Fruit fly (Drosophila melanogaster) S2 (cell line): Measurements from ENCODE around the gene CG3040.

Source experiments
- CG8478 ChIP-seq: fragments of >200 bp; optimal IDR thresholded peaks from 2 replicates; lab custom pipeline; 2018
- CTCF ChIP-seq, 2 experiments: fragments of >200 bp; optimal IDR thresholded peaks; 2 replicates each; lab custom pipeline; 2018

The CG3040 gene

dm6 chrX:6973340-6973739 lies at the start of gene CG3040:
Gene CG3040, minus strand, starts transcription at chrX:6973393.
- no peak for TF ChIP-seq CG8478
- TF ChIP-seq CTCF (optimal IDR thresholded peaks at IDR 0.05; lab: Kevin White, UChicago): peak in 1 of 2 experiments; percentile 37

- TF ChIP-seq CG8478 (no peak), CTCF (optimal IDR thresholded peaks at IDR 0.05; lab: Kevin White, UChicago) (peak; percentile 93 to 94)
Measured at dm6 chrX:7014931-7015428, 41.8 kb upstream of the CG3040 start.

- TF ChIP-seq CG8478 (no peak), CTCF (optimal IDR thresholded peaks at IDR 0.05; lab: Kevin White, UChicago) (no peak)
Measured at dm6 chrX:7013320-7014214, 40.4 kb upstream of the CG3040 start, which contains the start of the genes CG3032 and CG4593. Gene CG3032, minus strand, starts transcription at chrX:7013881. Gene CG4593, plus strand, starts transcription at chrX:7013887.

dm6 chrX:7011063-7011743 lies 38.0 kb upstream of the CG3040 start, which contains the start of the genes cm, sloth1 and sloth2:
Gene cm, minus strand, starts transcription at chrX:7011145.
Gene sloth1, plus strand, starts transcription at chrX:7011357.
Gene sloth2, plus strand, starts transcription at chrX:7011357.
- TF ChIP-seq CG8478 (no peak), CTCF (optimal IDR thresholded peaks at IDR 0.05; lab: Kevin White, UChicago) (no peak)

dm6 chrX:7008102-7009087 lies 35.2 kb upstream of the CG3040 start:
- TF ChIP-seq CTCF (optimal IDR thresholded peaks at IDR 0.05; lab: Kevin White, UChicago): no peak
- TF ChIP-seq CG8478: no peak

- TF ChIP-seq CG8478 (no peak), CTCF (optimal IDR thresholded peaks at IDR 0.05; lab: Kevin White, UChicago) (no peak)
Measured at dm6 chrX:7007693-7008092, 34.5 kb upstream of the CG3040 start.

dm6 chrX:7005444-7005843 lies 32.3 kb upstream of the CG3040 start:
- TF ChIP-seq CG8478: no peak
- TF ChIP-seq CTCF (optimal IDR thresholded peaks at IDR 0.05; lab: Kevin White, UChicago): peak; percentile 60 to 72

dm6 chrX:7004101-7004700 lies 31.0 kb upstream of the CG3040 start:
- TF ChIP-seq CTCF (optimal IDR thresholded peaks at IDR 0.05; lab: Kevin White, UChicago) (no peak), CG8478 (no peak)

dm6 chrX:7001135-7001769 lies 28.1 kb upstream of the CG3040 start:
- TF ChIP-seq CTCF (optimal IDR thresholded peaks at IDR 0.05; lab: Kevin White, UChicago) (no peak), CG8478 (no peak)

dm6 chrX:7000444-7001134 lies 27.4 kb upstream of the CG3040 start:
- TF ChIP-seq CG8478 (no peak), CTCF (optimal IDR thresholded peaks at IDR 0.05; lab: Kevin White, UChicago) (no peak)

dm6 chrX:6998492-6998852 lies 25.3 kb upstream of the CG3040 start, which contains the start of gene Inx2:
Gene Inx2, plus strand, starts transcription at chrX:6998672.
- no peak for TF ChIP-seq CG8478
- TF ChIP-seq CTCF (optimal IDR thresholded peaks at IDR 0.05; lab: Kevin White, UChicago): no peak

dm6 chrX:6997653-6998491 lies 24.7 kb upstream of the CG3040 start:
- TF ChIP-seq CG8478: no peak
- no peak for TF ChIP-seq CTCF (optimal IDR thresholded peaks at IDR 0.05; lab: Kevin White, UChicago)
